Fruit fly (Drosophila melanogaster) whole organism, prepupa: ENCODE data around the gene Tap42.

ENCODE experiments used
- Blimp-1 ChIP-seq: fragments of 200-800 bp; sonication (Bioruptor generic); optimal IDR thresholded peaks from 3 replicates; lab custom pipeline; 2017; ENCODE audit warnings: missing biosample characterization, missing genetic modification characterization, mild to moderate bottlenecking, moderate library complexity, missing genetic modification reagents
- CG10631 ChIP-seq: fragments of 200-800 bp; sonication (Bioruptor generic); optimal IDR thresholded peaks from 2 replicates; lab custom pipeline; 2016; ENCODE audit warnings: missing biosample characterization, missing genetic modification characterization
- CG10669 ChIP-seq: fragments of 200-800 bp; sonication (Bioruptor generic); optimal IDR thresholded peaks from 3 replicates; lab custom pipeline; 2018; ENCODE audit warnings: missing biosample characterization, mild to moderate bottlenecking, missing genetic modification characterization, moderate library complexity
- CG11294 ChIP-seq: fragments of 200-800 bp; sonication (Bioruptor generic); IDR thresholded peaks from 2 replicates; pipeline ENCODE4 v1.3.6; 2022; ENCODE audit warnings: missing biosample characterization, missing genetic modification characterization
- CG11762 ChIP-seq: fragments of 200-800 bp; sonication (Bioruptor generic); optimal IDR thresholded peaks from 3 replicates; lab custom pipeline; 2016; ENCODE audit warnings: missing biosample characterization, missing genetic modification characterization; ENCODE audit not compliant: insufficient read depth
- CG11902 ChIP-seq: fragments of 200-800 bp; sonication (Bioruptor generic); optimal IDR thresholded peaks from 3 replicates; lab custom pipeline; 2016; ENCODE audit warnings: missing biosample characterization, missing genetic modification characterization
- CG15336 ChIP-seq: fragments of 200-800 bp; sonication (Bioruptor generic); IDR thresholded peaks from 2 replicates; pipeline ENCODE4 v1.3.6; 2022; ENCODE audit warnings: missing biosample characterization, missing genetic modification characterization
- CG16779 ChIP-seq: fragments of 200-800 bp; sonication (Bioruptor generic); optimal IDR thresholded peaks from 3 replicates; lab custom pipeline; 2017; ENCODE audit warnings: missing biosample characterization, mild to moderate bottlenecking, missing genetic modification characterization
- CG3032 ChIP-seq: fragments of 200-800 bp; optimal IDR thresholded peaks from 2 replicates; lab custom pipeline; 2019; ENCODE audit warnings: missing biosample characterization, mild to moderate bottlenecking, missing genetic modification characterization, moderate library complexity
- CG31627 ChIP-seq: fragments of 200-800 bp; sonication (Bioruptor generic); optimal IDR thresholded peaks from 3 replicates; lab custom pipeline; 2016; ENCODE audit warnings: missing biosample characterization, missing genetic modification characterization
- CG32006 ChIP-seq: fragments of 200-800 bp; sonication (Bioruptor generic); optimal IDR thresholded peaks from 3 replicates; lab custom pipeline; 2017; ENCODE audit warnings: missing biosample characterization, mild to moderate bottlenecking, missing genetic modification characterization
- CG3919 ChIP-seq: fragments of 200-800 bp; sonication (Bioruptor generic); optimal IDR thresholded peaks from 3 replicates; lab custom pipeline; 2016; ENCODE audit warnings: missing biosample characterization, missing genetic modification characterization
- CG4318 ChIP-seq: fragments of 200-800 bp; sonication (Bioruptor generic); optimal IDR thresholded peaks from 3 replicates; lab custom pipeline; 2017; ENCODE audit warnings: missing biosample characterization, mild to moderate bottlenecking, missing genetic modification characterization
- CG6163 ChIP-seq: fragments of 200-800 bp; sonication (Bioruptor generic); IDR thresholded peaks from 3 replicates; pipeline ENCODE4 v1.3.6; 2022; ENCODE audit warnings: missing biosample characterization, missing genetic modification characterization
- CG6792 ChIP-seq: fragments of 200-800 bp; sonication (Bioruptor generic); optimal IDR thresholded peaks from 3 replicates; lab custom pipeline; 2016; ENCODE audit warnings: missing biosample characterization, missing genetic modification characterization
- CG6808 ChIP-seq: fragments of 200-800 bp; sonication (Bioruptor generic); optimal IDR thresholded peaks from 3 replicates; lab custom pipeline; 2017; ENCODE audit warnings: missing biosample characterization, missing genetic modification characterization, mild to moderate bottlenecking, moderate library complexity, missing genetic modification reagents
- CG6854 ChIP-seq: fragments of 200-800 bp; sonication (Bioruptor generic); optimal IDR thresholded peaks from 2 replicates; lab custom pipeline; 2017; ENCODE audit warnings: missing biosample characterization, mild to moderate bottlenecking, missing genetic modification characterization
- CG7368 ChIP-seq: fragments of 200-800 bp; sonication (Bioruptor generic); optimal IDR thresholded peaks from 3 replicates; lab custom pipeline; 2016; ENCODE audit warnings: missing biosample characterization, missing genetic modification characterization
- CG8119 ChIP-seq: fragments of 200-800 bp; sonication (Bioruptor generic); IDR thresholded peaks from 3 replicates; pipeline ENCODE4 v1.3.6; 2022; ENCODE audit warnings: missing biosample characterization, missing genetic modification characterization
- CG8319 ChIP-seq: fragments of 200-800 bp; sonication (Bioruptor generic); optimal IDR thresholded peaks from 3 replicates; lab custom pipeline; 2016; ENCODE audit warnings: missing biosample characterization, missing genetic modification characterization
- CG8632 ChIP-seq: fragments of 200-800 bp; sonication (Bioruptor generic); optimal IDR thresholded peaks from 3 replicates; lab custom pipeline; 2016; ENCODE audit warnings: missing biosample characterization, missing genetic modification characterization
- CG9139 ChIP-seq: fragments of 200-800 bp; sonication (Bioruptor generic); optimal IDR thresholded peaks from 3 replicates; lab custom pipeline; 2017; ENCODE audit warnings: missing biosample characterization, mild to moderate bottlenecking, missing genetic modification characterization
- Eip75B ChIP-seq: fragments of 200-800 bp; sonication (Bioruptor generic); optimal IDR thresholded peaks from 3 replicates; lab custom pipeline; 2016; ENCODE audit warnings: missing biosample characterization, missing genetic modification characterization
- Eip78C ChIP-seq: fragments of 200-800 bp; sonication (Bioruptor generic); peaks from one replicate; lab custom pipeline; 2016; ENCODE audit warnings: missing biosample characterization, missing genetic modification characterization
- Eip93F ChIP-seq: fragments of 200-800 bp; sonication (Bioruptor generic); optimal IDR thresholded peaks from 2 replicates; lab custom pipeline; 2016; ENCODE audit warnings: missing biosample characterization, mild to moderate bottlenecking, missing genetic modification characterization
- Ets21C ChIP-seq: fragments of 200-800 bp; sonication (Bioruptor generic); optimal IDR thresholded peaks from 3 replicates; lab custom pipeline; 2016; ENCODE audit warnings: missing biosample characterization, missing genetic modification characterization
- Hr38 ChIP-seq: sonication (Bioruptor generic); optimal IDR thresholded peaks from 2 replicates; lab custom pipeline; 2016; ENCODE audit warnings: missing biosample characterization, missing genetic modification characterization
- Hr39 ChIP-seq: fragments of 200-800 bp; sonication (Bioruptor generic); optimal IDR thresholded peaks from 2 replicates; lab custom pipeline; 2016; ENCODE audit warnings: missing biosample characterization, missing genetic modification characterization
- Lpt ChIP-seq: fragments of 200-800 bp; sonication (Bioruptor generic); optimal IDR thresholded peaks from 3 replicates; lab custom pipeline; 2016; ENCODE audit warnings: missing biosample characterization, missing genetic modification characterization
- Smox ChIP-seq: fragments of 200-800 bp; sonication (Bioruptor generic); optimal IDR thresholded peaks from 3 replicates; lab custom pipeline; 2016; ENCODE audit warnings: missing biosample characterization, missing genetic modification characterization
- Sox102F ChIP-seq: fragments of 200-800 bp; sonication (Bioruptor generic); optimal IDR thresholded peaks from 2 replicates; lab custom pipeline; 2016; ENCODE audit warnings: missing biosample characterization, mild to moderate bottlenecking, missing genetic modification characterization
- Sox15 ChIP-seq: fragments of 200-800 bp; sonication (Bioruptor generic); optimal IDR thresholded peaks from 3 replicates; lab custom pipeline; 2016; ENCODE audit warnings: missing biosample characterization, missing genetic modification characterization
- acj6 ChIP-seq: fragments of 200-800 bp; sonication (Bioruptor generic); optimal IDR thresholded peaks from 3 replicates; lab custom pipeline; 2016; ENCODE audit warnings: missing biosample characterization, missing genetic modification characterization
- cyc ChIP-seq: fragments of 200-800 bp; sonication (Bioruptor generic); optimal IDR thresholded peaks from 3 replicates; lab custom pipeline; 2016; ENCODE audit warnings: missing biosample characterization, missing genetic modification characterization
- dac ChIP-seq: fragments of 200-800 bp; sonication (Bioruptor generic); optimal IDR thresholded peaks from 2 replicates; lab custom pipeline; 2017; ENCODE audit warnings: missing biosample characterization, mild to moderate bottlenecking, missing genetic modification characterization
- dsx ChIP-seq: fragments of 200-800 bp; optimal IDR thresholded peaks from 3 replicates; lab custom pipeline; 2019; ENCODE audit warnings: missing biosample characterization, mild to moderate bottlenecking, missing genetic modification characterization, moderate library complexity; ENCODE audit not compliant: poor library complexity, severe bottlenecking
- esn ChIP-seq: fragments of 200-800 bp; sonication (Bioruptor generic); optimal IDR thresholded peaks from 2 replicates; lab custom pipeline; 2016; ENCODE audit warnings: missing biosample characterization, mild to moderate bottlenecking, missing genetic modification characterization, moderate library complexity
- fd85E ChIP-seq: fragments of 200-800 bp; sonication (Bioruptor generic); optimal IDR thresholded peaks from 3 replicates; lab custom pipeline; 2016; ENCODE audit warnings: missing biosample characterization, missing genetic modification characterization
- fkh ChIP-seq: fragments of 200-800 bp; sonication (Bioruptor generic); optimal IDR thresholded peaks from 3 replicates; lab custom pipeline; 2017; ENCODE audit warnings: missing biosample characterization, mild to moderate bottlenecking, missing genetic modification characterization, moderate library complexity
- net ChIP-seq: fragments of 200-800 bp; sonication (Bioruptor generic); optimal IDR thresholded peaks from 3 replicates; lab custom pipeline; 2016; ENCODE audit warnings: missing biosample characterization, missing genetic modification characterization
- spab ChIP-seq: fragments of 200-800 bp; sonication (Bioruptor generic); optimal IDR thresholded peaks from 2 replicates; lab custom pipeline; 2017; ENCODE audit warnings: missing biosample characterization, mild to moderate bottlenecking, missing genetic modification characterization, missing genetic modification reagents
- ss ChIP-seq, 2 experiments: fragments of 200-800 bp; sonication (Bioruptor generic); optimal IDR thresholded peaks; 2 replicates in 1 of 2; 3 replicates in 1 of 2; lab custom pipeline; 2017 to 2018; ENCODE audit warnings: mild to moderate bottlenecking in 2 of 2, missing biosample characterization in 2 of 2, missing genetic modification characterization in 2 of 2, moderate library complexity in 1 of 2
- topi ChIP-seq: fragments of 200-800 bp; sonication (Bioruptor generic); optimal IDR thresholded peaks from 3 replicates; lab custom pipeline; 2016; ENCODE audit warnings: missing biosample characterization, missing genetic modification characterization
- vri ChIP-seq: fragments of 200-800 bp; sonication (Bioruptor generic); optimal IDR thresholded peaks from 3 replicates; lab custom pipeline; 2016; ENCODE audit warnings: missing biosample characterization, mild to moderate bottlenecking, missing genetic modification characterization

Tap42 gene

DNA sequence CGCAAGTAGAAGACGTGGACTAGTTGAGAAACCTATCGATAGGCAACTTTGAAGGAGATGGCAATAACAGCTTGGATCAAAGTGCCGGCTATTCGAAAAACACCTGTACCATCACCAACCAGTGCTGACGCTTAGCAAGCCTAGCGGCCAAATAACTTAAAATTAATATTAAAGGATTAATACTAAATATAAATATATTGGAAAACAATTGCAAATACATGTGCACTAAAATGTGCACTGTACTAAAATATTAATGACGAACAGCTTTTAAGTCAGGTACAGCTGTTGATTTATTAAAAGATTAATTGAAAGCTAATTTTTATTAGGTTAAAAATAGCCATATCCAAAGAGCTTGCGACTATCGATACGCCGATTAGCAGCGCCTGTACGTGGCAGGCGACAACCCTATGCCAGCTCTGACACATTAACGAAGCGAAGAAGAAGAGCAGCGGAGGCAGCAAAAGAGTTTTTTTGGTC is 11.1 kb downstream of the Tap42 start, which contains the start of the genes CG9302 and beta'COP (continued):
- no peak for TF ChIP-seq CG8632 (GFP tag; lab: Kevin White, UChicago)
- TF ChIP-seq Sox102F (GFP tag; lab: Kevin White, UChicago), result no peak
- no peak for TF ChIP-seq CG32006 (GFP tag; lab: Kevin White, UChicago)
- TF ChIP-seq esn, result peak; percentile 67
- no peak for TF ChIP-seq CG6854 (GFP tag; lab: Kevin White, UChicago)
- peak; percentile 72 for TF ChIP-seq acj6 (GFP tag; lab: Kevin White, UChicago)
- TF ChIP-seq CG11762 (GFP tag; lab: Kevin White, UChicago), result peak; percentile 32
- TF ChIP-seq CG31627 (GFP tag; lab: Kevin White, UChicago), result peak; percentile 61
- no peak for TF ChIP-seq CG6163 (GFP tag; lab: Robert Waterston, UW)
- TF ChIP-seq net (GFP tag; lab: Kevin White, UChicago), result no peak
- TF ChIP-seq CG15336 (GFP tag; lab: Robert Waterston, UW), result no peak
- peak; percentile 45 for TF ChIP-seq CG6792 (GFP tag; lab: Kevin White, UChicago)
- no peak for TF ChIP-seq fkh
- no peak for TF ChIP-seq Eip78C (GFP tag; lab: Kevin White, UChicago)
- no peak for TF ChIP-seq CG10669 (GFP tag; lab: Kevin White, UChicago)
- no peak for TF ChIP-seq Hr39 (GFP tag; lab: Kevin White, UChicago)
- TF ChIP-seq CG8119, result no peak
- TF ChIP-seq dac (GFP tag; lab: Kevin White, UChicago), result no peak
- TF ChIP-seq vri (GFP tag; lab: Kevin White, UChicago), result no peak
- no peak for TF ChIP-seq spab
- TF ChIP-seq Blimp-1 (GFP tag; lab: Kevin White, UChicago), result no peak
- TF ChIP-seq CG16779, result no peak
- no peak for TF ChIP-seq CG4318 (GFP tag; lab: Kevin White, UChicago)
- TF ChIP-seq dsx (GFP tag; lab: Kevin White, UChicago), result peak; percentile 56
- TF ChIP-seq CG9139, result no peak
- peak; percentile 66 for TF ChIP-seq Sox15 (GFP tag; lab: Kevin White, UChicago)
- TF ChIP-seq CG11902 (GFP tag; lab: Kevin White, UChicago), result peak; percentile 55

DNA sequence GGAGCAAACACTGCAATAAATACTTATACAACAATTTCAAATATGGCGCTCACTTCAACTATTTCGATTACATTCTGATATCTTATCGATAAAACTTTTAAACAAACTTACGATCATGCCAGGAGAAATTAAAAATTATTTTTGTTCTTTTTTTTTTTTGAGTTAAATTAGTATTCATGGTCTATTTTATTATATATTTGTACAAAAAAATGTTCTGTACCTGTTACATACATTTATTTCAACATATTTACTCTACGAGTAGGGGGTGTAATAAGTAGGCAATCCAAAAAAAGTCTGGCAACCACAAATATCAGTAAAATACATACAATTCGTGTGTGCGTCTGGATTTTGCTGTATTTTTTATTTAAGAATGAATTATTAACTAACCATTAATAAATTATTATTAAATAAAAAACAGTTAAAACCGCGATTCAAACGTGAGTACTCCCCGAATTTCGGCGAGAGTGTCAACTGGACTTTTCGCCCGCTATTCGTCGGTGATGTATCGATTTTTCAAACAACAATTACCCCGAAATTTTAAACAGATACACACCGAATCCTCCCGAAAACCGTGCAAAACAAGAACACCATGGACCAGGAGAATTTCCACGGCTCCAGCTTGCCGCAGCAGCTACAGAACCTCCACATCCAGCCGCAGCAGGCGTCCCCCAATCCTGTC is 15.1 kb downstream of the Tap42 start, which contains the start of gene loqs:
Gene loqs (plus strand): TSS at position 302 of the 679 bp plus-strand sequence.
- TF ChIP-seq Hr39 (GFP tag; lab: Kevin White, UChicago) (no peak), esn (peak; percentile 23), CG10631 (GFP tag; lab: Kevin White, UChicago) (peak; percentile 3), acj6 (GFP tag; lab: Kevin White, UChicago) (peak; percentile 3)

DNA sequence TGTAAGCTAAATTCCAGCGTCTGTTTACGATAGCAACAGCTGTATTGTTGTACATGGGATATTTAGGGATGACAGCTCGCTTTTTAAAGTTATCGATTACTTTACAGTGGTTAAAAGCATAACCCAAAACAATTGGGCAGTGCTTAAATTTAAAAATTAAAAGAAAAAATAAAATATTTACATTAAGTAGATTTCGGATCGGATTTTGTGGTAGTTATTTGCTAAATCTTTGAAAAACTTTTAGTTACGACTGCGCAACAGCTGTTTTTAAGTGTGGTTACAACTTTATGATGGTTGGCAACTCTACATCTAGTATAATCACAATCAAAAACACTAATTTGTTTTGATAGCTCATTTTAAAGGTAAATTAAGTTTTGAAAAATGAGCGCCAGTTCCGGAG is 19.8 kb downstream of the Tap42 start, which contains the start of the genes Ing5 and CG7099:
Gene Ing5 (minus strand): TSS at position 58 of the 400 bp plus-strand sequence.
Gene CG7099 (plus strand): TSS at position 317 of the 400 bp plus-strand sequence.
- peak; percentile 19 for TF ChIP-seq Hr38 (GFP tag; lab: Kevin White, UChicago)
- TF ChIP-seq ss (GFP tag; optimal IDR thresholded peaks at IDR 0.05; lab: Kevin White, UChicago), result peak in 1 of 2 experiments; percentile 89
- TF ChIP-seq CG11294, result peak; percentile 90
- peak; percentile 96 for TF ChIP-seq Sox102F (GFP tag; lab: Kevin White, UChicago)
- TF ChIP-seq CG9139, result no peak
- TF ChIP-seq CG3919 (GFP tag; lab: Kevin White, UChicago), result peak; percentile 96
- peak; percentile 92 for TF ChIP-seq Eip93F
- peak; percentile 95 for TF ChIP-seq cyc (GFP tag; lab: Kevin White, UChicago)
- peak; percentile 93 for TF ChIP-seq Eip75B (GFP tag; lab: Kevin White, UChicago)
- peak; percentile 95 for TF ChIP-seq topi (GFP tag; lab: Kevin White, UChicago)
- TF ChIP-seq Ets21C, result peak; percentile 93
- peak; percentile 94 for TF ChIP-seq CG11902 (GFP tag; lab: Kevin White, UChicago)
- TF ChIP-seq fd85E (GFP tag; lab: Kevin White, UChicago), result no peak
- TF ChIP-seq CG31627 (GFP tag; lab: Kevin White, UChicago), result peak; percentile 96
- peak; percentile 90 for TF ChIP-seq Lpt
- peak; percentile 94 for TF ChIP-seq CG3032 (tag; lab: Kevin White, UChicago)
- peak; percentile 95 for TF ChIP-seq CG8632 (GFP tag; lab: Kevin White, UChicago)
- peak; percentile 97 for TF ChIP-seq esn
- peak; percentile 91 for TF ChIP-seq CG4318 (GFP tag; lab: Kevin White, UChicago)
- TF ChIP-seq spab, result no peak
- TF ChIP-seq fkh, result peak; percentile 95
- TF ChIP-seq CG8319, result peak; percentile 90
- peak; percentile 90 for TF ChIP-seq CG7368 (GFP tag; lab: Kevin White, UChicago)
- peak; percentile 95 for TF ChIP-seq Smox
- TF ChIP-seq CG6854 (GFP tag; lab: Kevin White, UChicago), result peak; percentile 82
- TF ChIP-seq CG10631 (GFP tag; lab: Kevin White, UChicago), result peak; percentile 97
- peak; percentile 80 for TF ChIP-seq CG6808 (GFP tag; lab: Kevin White, UChicago)
- no peak for TF ChIP-seq CG16779
- peak; percentile 95 for TF ChIP-seq Hr39 (GFP tag; lab: Kevin White, UChicago)
